Worm (Caenorhabditis elegans) whole organism, L4 larva: Measurements from ENCODE around the gene C04A2.15.
A peak's percentile ranks its signal among the peaks of the same experiment; 100 is the strongest.

Experiments
- F44E2.7 ChIP-seq: fragments of 200-800 bp; sonication (Bioruptor generic); IDR thresholded peaks from 2 replicates; pipeline ENCODE4 v2.1.2; 2022; ENCODE audit warnings: missing genetic modification characterization, missing compliant biosample characterization
- R02D3.7 ChIP-seq: fragments of 150-350 bp; sonication (generic microtip); optimal IDR thresholded peaks from 3 replicates; lab custom pipeline; 2014; ENCODE audit warnings: missing biosample characterization, missing genetic modification characterization
- Y48G9A.11 ChIP-seq: fragments of 200-800 bp; sonication (Bioruptor generic); IDR thresholded peaks from 2 replicates; pipeline ENCODE4 v1.3.6; 2022; ENCODE audit warnings: missing genetic modification reagents, missing genetic modification characterization, missing compliant biosample characterization
- Y5F2A.4 ChIP-seq: fragments of 200-800 bp; sonication (Bioruptor generic); optimal IDR thresholded peaks from 2 replicates; lab custom pipeline; 2018; ENCODE audit warnings: mild to moderate bottlenecking, missing genetic modification characterization, missing compliant biosample characterization
- aha-1 ChIP-seq: fragments of 150-350 bp; peaks from one replicate; lab custom pipeline; 2014; ENCODE audit warnings: missing biosample characterization, missing genetic modification characterization
- ceh-20 ChIP-seq: fragments of 200-800 bp; sonication (Bioruptor generic); IDR thresholded peaks from 2 replicates; pipeline ENCODE4 v1.3.6; 2022; ENCODE audit warnings: missing genetic modification reagents, missing genetic modification characterization, missing compliant biosample characterization
- ceh-44 ChIP-seq: fragments of 200-800 bp; sonication (Bioruptor generic); IDR thresholded peaks from 2 replicates; pipeline ENCODE4 v1.3.6; 2022; ENCODE audit warnings: missing genetic modification reagents, missing genetic modification characterization, missing compliant biosample characterization
- ceh-62 ChIP-seq: sonication (generic microtip); optimal IDR thresholded peaks from 2 replicates; lab custom pipeline; 2017; ENCODE audit warnings: missing biosample characterization, missing genetic modification characterization
- ces-1 ChIP-seq: fragments of 150-350 bp; sonication (generic microtip); optimal IDR thresholded peaks from 4 replicates; lab custom pipeline; 2014; ENCODE audit warnings: missing biosample characterization, missing genetic modification reagents, missing genetic modification characterization
- daf-8 ChIP-seq: fragments of 200-800 bp; sonication (Bioruptor generic); IDR thresholded peaks from 2 replicates; pipeline ENCODE4 v1.3.6; 2022; ENCODE audit warnings: missing genetic modification characterization, missing compliant biosample characterization
- dmd-6 ChIP-seq: fragments of 200-800 bp; sonication (Bioruptor generic); IDR thresholded peaks from 2 replicates; pipeline ENCODE4 v1.3.6; 2022; ENCODE audit warnings: missing genetic modification reagents, missing genetic modification characterization, missing compliant biosample characterization
- egl-27 ChIP-seq: sonication (generic microtip); optimal IDR thresholded peaks from 3 replicates; lab custom pipeline; 2017; ENCODE audit warnings: missing biosample characterization, missing genetic modification reagents, missing genetic modification characterization
- gei-8 ChIP-seq: fragments of 200-800 bp; sonication (Bioruptor generic); optimal IDR thresholded peaks from 2 replicates; lab custom pipeline; 2018; ENCODE audit warnings: mild to moderate bottlenecking, missing genetic modification characterization, missing compliant biosample characterization
- hif-1 ChIP-seq, 2 experiments: sonication (generic microtip); optimal IDR thresholded peaks; 2 replicates each; lab custom pipeline; 2016 to 2017; ENCODE audit warnings: missing compliant biosample characterization in 2 of 2, missing genetic modification characterization in 2 of 2, missing genetic modification reagents in 2 of 2, missing genotype in 2 of 2, mild to moderate bottlenecking in 1 of 2
- hlh-30 ChIP-seq: sonication (generic microtip); optimal IDR thresholded peaks from 2 replicates; lab custom pipeline; 2017; ENCODE audit warnings: antibody characterized with exemption, mild to moderate bottlenecking, missing genetic modification characterization, missing compliant biosample characterization; ENCODE audit not compliant: insufficient read depth
- hmg-1.1 ChIP-seq: fragments of 200-800 bp; sonication (Bioruptor generic); IDR thresholded peaks from 2 replicates; pipeline ENCODE4 v1.3.6; 2022; ENCODE audit warnings: missing genetic modification reagents, missing genetic modification characterization, missing compliant biosample characterization
- jun-1 ChIP-seq: fragments of 150-350 bp; optimal IDR thresholded peaks from 2 replicates; lab custom pipeline; 2014; ENCODE audit warnings: missing biosample characterization, missing genetic modification reagents, missing genetic modification characterization
- lin-29 ChIP-seq: fragments of 200-800 bp; sonication (Bioruptor generic); IDR thresholded peaks from 2 replicates; pipeline ENCODE4 v1.3.6; 2022; ENCODE audit warnings: missing genetic modification reagents, missing genetic modification characterization, missing compliant biosample characterization
- lsy-2 ChIP-seq, 2 experiments: fragments of 150-350 bp in 1 of 2; sonication (generic microtip) in 1 of 2; optimal IDR thresholded peaks; 2 replicates each; lab custom pipeline; 2014 to 2017; ENCODE audit warnings: missing biosample characterization in 2 of 2, missing genetic modification characterization in 2 of 2
- madf-5 ChIP-seq, 2 experiments: fragments of 200-800 bp; sonication (Bioruptor generic); IDR thresholded peaks; 2 replicates each; pipeline ENCODE4 v1.3.6; 2022; ENCODE audit warnings: missing compliant biosample characterization in 2 of 2, missing genetic modification characterization in 2 of 2
- madf-9 ChIP-seq: fragments of 200-800 bp; sonication (Bioruptor generic); conservative IDR thresholded peaks from 2 replicates; pipeline ENCODE4 v1.3.6; 2022; ENCODE audit warnings: missing genetic modification reagents, missing genetic modification characterization, missing compliant biosample characterization
- mdl-1 ChIP-seq, 2 experiments: fragments of 150-350 bp in 1 of 2; sonication (generic microtip) in 1 of 2; optimal IDR thresholded peaks; 2 replicates each; lab custom pipeline; 2014 to 2017; ENCODE audit warnings: missing biosample characterization in 2 of 2, missing genetic modification characterization in 2 of 2
- mdt-29 ChIP-seq: fragments of 200-800 bp; sonication (Bioruptor generic); IDR thresholded peaks from 2 replicates; pipeline ENCODE4 v1.3.6; 2022; ENCODE audit warnings: missing genetic modification reagents, missing genetic modification characterization, missing compliant biosample characterization
- mep-1 ChIP-seq: fragments of 150-350 bp; sonication (generic microtip); optimal IDR thresholded peaks from 3 replicates; lab custom pipeline; 2014; ENCODE audit warnings: missing biosample characterization, missing genetic modification characterization
- mes-2 ChIP-seq: sonication (generic microtip); optimal IDR thresholded peaks from 2 replicates; lab custom pipeline; 2016; ENCODE audit warnings: missing genotype, mild to moderate bottlenecking, missing genetic modification characterization, missing compliant biosample characterization; ENCODE audit not compliant: poor library complexity, severe bottlenecking
- mxl-3 ChIP-seq: fragments of 200-800 bp; sonication (Bioruptor generic); optimal IDR thresholded peaks from 2 replicates; lab custom pipeline; 2018; ENCODE audit warnings: mild to moderate bottlenecking, missing genetic modification characterization, missing compliant biosample characterization
- nhr-10 ChIP-seq: fragments of 150-350 bp; optimal IDR thresholded peaks from 2 replicates; lab custom pipeline; 2014; ENCODE audit warnings: missing biosample characterization, missing genetic modification characterization
- nhr-28 ChIP-seq: fragments of 150-350 bp; optimal IDR thresholded peaks from 2 replicates; lab custom pipeline; 2014; ENCODE audit warnings: missing biosample characterization, missing genetic modification characterization
- nhr-41 ChIP-seq: fragments of 200-800 bp; sonication (Bioruptor generic); IDR thresholded peaks from 2 replicates; pipeline ENCODE4 v1.3.6; 2022; ENCODE audit warnings: missing genetic modification reagents, missing genetic modification characterization, missing compliant biosample characterization
- nhr-42 ChIP-seq: fragments of 200-800 bp; sonication (Bioruptor generic); IDR thresholded peaks from 2 replicates; pipeline ENCODE4 v1.3.6; 2022; ENCODE audit warnings: missing genetic modification characterization, missing compliant biosample characterization
- nhr-6 ChIP-seq: fragments of 150-350 bp; optimal IDR thresholded peaks from 2 replicates; lab custom pipeline; 2014; ENCODE audit warnings: missing biosample characterization, missing genetic modification characterization
- nhr-77 ChIP-seq: fragments of 150-350 bp; optimal IDR thresholded peaks from 2 replicates; lab custom pipeline; 2014; ENCODE audit warnings: missing biosample characterization, missing genetic modification characterization
- pqm-1 ChIP-seq: sonication (generic microtip); optimal IDR thresholded peaks from 2 replicates; lab custom pipeline; 2017; ENCODE audit warnings: missing biosample characterization, missing genetic modification characterization
- set-16 ChIP-seq: fragments of 200-800 bp; sonication (Bioruptor generic); IDR thresholded peaks from 2 replicates; pipeline ENCODE4 v1.3.6; 2022; ENCODE audit warnings: missing genetic modification reagents, missing genetic modification characterization, missing compliant biosample characterization
- skn-1 ChIP-seq: fragments of 150-350 bp; optimal IDR thresholded peaks from 2 replicates; lab custom pipeline; 2014; ENCODE audit warnings: missing biosample characterization, missing genetic modification characterization
- spr-1 ChIP-seq: sonication (generic microtip); optimal IDR thresholded peaks from 2 replicates; lab custom pipeline; 2016; ENCODE audit warnings: mild to moderate bottlenecking, missing genetic modification characterization, missing compliant biosample characterization
- spr-3 ChIP-seq: fragments of 200-800 bp; sonication (Bioruptor generic); optimal IDR thresholded peaks from 2 replicates; lab custom pipeline; 2018; ENCODE audit warnings: mild to moderate bottlenecking, missing genetic modification characterization, missing compliant biosample characterization
- tag-97 ChIP-seq: fragments of 200-800 bp; sonication (Bioruptor generic); IDR thresholded peaks from 2 replicates; pipeline ENCODE4 v1.3.6; 2022; ENCODE audit warnings: missing genetic modification characterization, missing compliant biosample characterization
- tra-1 ChIP-seq: fragments of 200-800 bp; sonication (Bioruptor generic); IDR thresholded peaks from 2 replicates; pipeline ENCODE4 v1.3.6; 2022; ENCODE audit warnings: missing genetic modification reagents, missing genetic modification characterization, missing compliant biosample characterization
- unc-130 ChIP-seq: sonication (generic microtip); optimal IDR thresholded peaks from 2 replicates; lab custom pipeline; 2016; ENCODE audit warnings: missing genetic modification reagents, missing genetic modification characterization, missing compliant biosample characterization
- unc-39 ChIP-seq: sonication (generic microtip); optimal IDR thresholded peaks from 2 replicates; lab custom pipeline; 2017; ENCODE audit warnings: missing biosample characterization, missing genetic modification characterization
- zfp-3 ChIP-seq: fragments of 200-800 bp; sonication (Bioruptor generic); conservative IDR thresholded peaks from 2 replicates; pipeline ENCODE4 v1.3.6; 2022; ENCODE audit warnings: missing genetic modification reagents, missing genetic modification characterization, missing compliant biosample characterization
- zip-11 ChIP-seq: fragments of 200-800 bp; sonication (Bioruptor generic); IDR thresholded peaks from 2 replicates; pipeline ENCODE4 v1.3.6; 2022; ENCODE audit warnings: missing genetic modification characterization, missing compliant biosample characterization
- ztf-7 ChIP-seq: fragments of 150-350 bp; optimal IDR thresholded peaks from 2 replicates; lab custom pipeline; 2014; ENCODE audit warnings: missing biosample characterization, missing genetic modification characterization

The C04A2.15 gene

ce11 chrII:6858835-6859234 is 6.8 kb downstream of the C04A2.15 start (continued):
- TF ChIP-seq zfp-3 (no peak), unc-39 (tag; lab: Kevin White, UChicago) (no peak), mxl-3 (peak; percentile 53), nhr-41 (0 out of 2 replicates have a peak, but pooled peaks have one; percentile 16), nhr-6 (peak; percentile 2), mep-1 (tag; lab: Kevin White, UChicago) (peak; percentile 53), pqm-1 (peak; percentile 34), madf-9 (GFP tag; lab: Robert Waterston, UW) (no peak), mdt-29 (GFP tag; lab: Robert Waterston, UW) (no peak), R02D3.7 (tag; lab: Kevin White, UChicago) (no peak), set-16 (GFP tag; lab: Robert Waterston, UW) (no peak), F44E2.7 (0 out of 2 replicates have a peak, but pooled peaks have one; percentile 16), hmg-1.1 (GFP tag; lab: Robert Waterston, UW) (peak; percentile 71), hif-1 (tag; optimal IDR thresholded peaks at IDR 0.05; lab: Kevin White, UChicago) (peak in 1 of 2 experiments; percentile 2), mes-2 (tag; lab: Kevin White, UChicago) (peak; percentile 74), egl-27 (no peak), ceh-44 (GFP tag; lab: Robert Waterston, UW) (no peak), gei-8 (GFP tag; lab: Kevin White, UChicago) (no peak), daf-8 (GFP tag; lab: Robert Waterston, UW) (no peak), hlh-30 (peak; percentile 4), mdl-1 (tag; optimal IDR thresholded peaks at IDR 0.05; lab: Kevin White, UChicago) (no peak), jun-1 (tag; lab: Kevin White, UChicago) (no peak), lsy-2 (tag; optimal IDR thresholded peaks at IDR 0.05; lab: Kevin White, UChicago) (peak in 1 of 2 experiments; percentile 32), aha-1 (no peak), Y5F2A.4 (GFP tag; lab: Kevin White, UChicago) (no peak), ces-1 (no peak), ztf-7 (tag; lab: Kevin White, UChicago) (peak; percentile 10), unc-130 (GFP tag; lab: Kevin White, UChicago) (no peak), spr-1 (no peak), ceh-62 (tag; lab: Kevin White, UChicago) (no peak), nhr-10 (tag; lab: Kevin White, UChicago) (no peak), ceh-20 (GFP tag; lab: Robert Waterston, UW) (no peak), tag-97 (no peak)

- TF ChIP-seq madf-5 (GFP tag; IDR thresholded peaks at IDR 0.05; lab: Robert Waterston, UW), result no peak
- no peak for TF ChIP-seq nhr-77 (tag; lab: Kevin White, UChicago)
- no peak for TF ChIP-seq zip-11 (GFP tag; lab: Robert Waterston, UW)
- TF ChIP-seq mdt-29 (GFP tag; lab: Robert Waterston, UW), result no peak
- no peak for TF ChIP-seq nhr-42
- no peak for TF ChIP-seq nhr-28
- TF ChIP-seq jun-1 (tag; lab: Kevin White, UChicago), result no peak
- TF ChIP-seq skn-1 (tag; lab: Kevin White, UChicago), result no peak
- no peak for TF ChIP-seq lin-29
- TF ChIP-seq hlh-30, result no peak
- no peak for TF ChIP-seq dmd-6
Measured at ce11 chrII:6860043-6860442, 8.0 kb downstream of the C04A2.15 start.

- TF ChIP-seq nhr-28, result no peak
- no peak for TF ChIP-seq ceh-44 (GFP tag; lab: Robert Waterston, UW)
- no peak for TF ChIP-seq Y48G9A.11 (GFP tag; lab: Robert Waterston, UW)
- TF ChIP-seq mdl-1 (tag; optimal IDR thresholded peaks at IDR 0.05; lab: Kevin White, UChicago), result no peak
- TF ChIP-seq tra-1 (GFP tag; lab: Robert Waterston, UW), result no peak
- TF ChIP-seq spr-3 (GFP tag; lab: Kevin White, UChicago), result no peak
Measured at ce11 chrII:6863652-6864051, 11.6 kb downstream of the C04A2.15 start, which contains the start of gene aff-1. Gene aff-1 (minus strand): TSS chrII:6863752.
